Worm (Caenorhabditis elegans) whole organism, young adult: ENCODE results near the gene ilys-6.

Experiments
- T07F8.4 ChIP-seq: sonication (generic microtip); optimal IDR thresholded peaks from 2 replicates; lab custom pipeline; 2016; ENCODE audit warnings: mild to moderate bottlenecking, missing genetic modification characterization, moderate library complexity, missing compliant biosample characterization
- akir-1 ChIP-seq: fragments of 200-800 bp; sonication (Bioruptor generic); optimal IDR thresholded peaks from 2 replicates; lab custom pipeline; 2018; ENCODE audit warnings: mild to moderate bottlenecking, missing genetic modification characterization, moderate library complexity, missing compliant biosample characterization
- efl-1 ChIP-seq: fragments of 150-350 bp; optimal IDR thresholded peaks from 2 replicates; lab custom pipeline; 2014; ENCODE audit warnings: missing biosample characterization, missing genetic modification reagents, missing genetic modification characterization
- snpc-4 ChIP-seq, 5 experiments: fragments of 150-350 bp in 1 of 5; sonication (generic microtip) in 4 of 5; optimal IDR thresholded peaks; 2 replicates each; lab custom pipeline; 2014 to 2018; ENCODE audit warnings: missing genetic modification characterization in 5 of 5, missing biosample characterization in 3 of 5, antibody characterized with exemption in 2 of 5, mild to moderate bottlenecking in 2 of 5, missing compliant biosample characterization in 2 of 5, missing genotype in 2 of 5, moderate library complexity in 2 of 5, missing genetic modification reagents in 1 of 5
- sptf-2 ChIP-seq: fragments of 200-800 bp; sonication (Bioruptor generic); optimal IDR thresholded peaks from 2 replicates; lab custom pipeline; 2018; ENCODE audit warnings: mild to moderate bottlenecking, missing genetic modification characterization, missing compliant biosample characterization
- tbx-9 ChIP-seq: sonication (generic microtip); optimal IDR thresholded peaks from 2 replicates; lab custom pipeline; 2016; ENCODE audit warnings: borderline replicate concordance, missing genetic modification characterization, inconsistent platforms, missing compliant biosample characterization
- unc-130 ChIP-seq: sonication (generic microtip); optimal IDR thresholded peaks from 2 replicates; lab custom pipeline; 2016; ENCODE audit warnings: missing genetic modification reagents, missing genetic modification characterization, missing compliant biosample characterization
- unc-62 ChIP-seq: fragments of 150-350 bp; optimal IDR thresholded peaks from 2 replicates; lab custom pipeline; 2014; ENCODE audit warnings: missing biosample characterization, missing genetic modification reagents, missing genetic modification characterization

- TF ChIP-seq T07F8.4 (tag; lab: Kevin White, UChicago), result no peak
- TF ChIP-seq efl-1 (GFP tag; lab: Kevin White, UChicago), result no peak
- no peak for TF ChIP-seq snpc-4 (GFP tag; optimal IDR thresholded peaks at IDR 0.05; lab: Kevin White, UChicago)
- no peak for TF ChIP-seq snpc-4 (tag; optimal IDR thresholded peaks at IDR 0.05; lab: Kevin White, UChicago)
- no peak for TF ChIP-seq tbx-9
- no peak for TF ChIP-seq akir-1 (GFP tag; lab: Kevin White, UChicago)
- no peak for TF ChIP-seq unc-62 (GFP tag; lab: Kevin White, UChicago)
- no peak for TF ChIP-seq unc-130 (GFP tag; lab: Kevin White, UChicago)
- no peak for TF ChIP-seq sptf-2 (GFP tag; lab: Kevin White, UChicago)
These were observed 44.6 kb downstream of the ilys-6 start for ce11 chrIV:4018692-4019387.
